Fruit fly (Drosophila melanogaster) whole organism, wandering third instar larva: ENCODE data around the gene BORCS5.

Source experiments
- Abd-B ChIP-seq: fragments of >200 bp; optimal IDR thresholded peaks from 2 replicates; lab custom pipeline; 2017; ENCODE audit warnings: missing biosample characterization, missing genetic modification characterization
- CG32264 ChIP-seq: fragments of 200-800 bp; sonication (Bioruptor generic); optimal IDR thresholded peaks from 2 replicates; lab custom pipeline; 2016; ENCODE audit warnings: missing biosample characterization, missing genetic modification characterization
- CG9705 ChIP-seq: fragments of 200-800 bp; sonication (Bioruptor generic); optimal IDR thresholded peaks from 2 replicates; lab custom pipeline; 2018; ENCODE audit warnings: missing biosample characterization, mild to moderate bottlenecking, missing genetic modification characterization
- Dfd ChIP-seq: fragments of >200 bp; optimal IDR thresholded peaks from 2 replicates; lab custom pipeline; 2017; ENCODE audit warnings: missing biosample characterization, missing genetic modification characterization
- Dif ChIP-seq: fragments of 200-275, 200-300 bp; sonication (Bioruptor generic); optimal IDR thresholded peaks from 2 replicates; lab custom pipeline; 2018; ENCODE audit warnings: missing biosample characterization, missing genetic modification characterization; ENCODE audit not compliant: partially characterized antibody
- GATAd ChIP-seq: sonication (Bioruptor generic); optimal IDR thresholded peaks from 2 replicates; lab custom pipeline; 2016; ENCODE audit warnings: missing biosample characterization, missing genetic modification characterization
- HLH106 ChIP-seq: fragments of 200-800 bp; optimal IDR thresholded peaks from 3 replicates; lab custom pipeline; 2019; ENCODE audit warnings: missing biosample characterization, mild to moderate bottlenecking, missing genetic modification characterization, moderate library complexity
- Hnf4 ChIP-seq: fragments of 200-800 bp; sonication (Bioruptor generic); optimal IDR thresholded peaks from 2 replicates; lab custom pipeline; 2016; ENCODE audit warnings: missing biosample characterization, mild to moderate bottlenecking, missing genetic modification characterization
- Jra ChIP-seq: sonication (Bioruptor generic); optimal IDR thresholded peaks from 2 replicates; lab custom pipeline; 2016; ENCODE audit warnings: missing biosample characterization, missing genetic modification characterization
- Myc ChIP-seq: fragments of >200 bp; optimal IDR thresholded peaks from 2 replicates; lab custom pipeline; 2017
- N ChIP-seq: fragments of >200 bp; optimal IDR thresholded peaks from 2 replicates; lab custom pipeline; 2018; ENCODE audit warnings: missing biosample characterization, missing external identifiers, missing genetic modification characterization
- Rel ChIP-seq, 2 experiments: fragments of 200-800 bp; sonication (Bioruptor generic) in 1 of 2; optimal IDR thresholded peaks; 2 replicates in 1 of 2; 3 replicates in 1 of 2; lab custom pipeline; 2016 to 2019; ENCODE audit warnings: mild to moderate bottlenecking in 2 of 2, missing biosample characterization in 2 of 2, missing genetic modification characterization in 2 of 2, moderate library complexity in 1 of 2
- Sp1 ChIP-seq: fragments of 200-800 bp; sonication (Bioruptor generic); optimal IDR thresholded peaks from 3 replicates; lab custom pipeline; 2019; ENCODE audit warnings: missing biosample characterization, mild to moderate bottlenecking, missing genetic modification characterization, moderate library complexity
- Vsx2 ChIP-seq: fragments of 200-300, 225-300 bp; sonication (Bioruptor generic); optimal IDR thresholded peaks from 2 replicates; lab custom pipeline; 2018; ENCODE audit warnings: missing biosample characterization, missing genetic modification characterization; ENCODE audit not compliant: partially characterized antibody
- br ChIP-seq: fragments of 200-800 bp; sonication (Bioruptor generic); optimal IDR thresholded peaks from 2 replicates; lab custom pipeline; 2016; ENCODE audit warnings: missing biosample characterization, missing genetic modification characterization
- ey ChIP-seq: fragments of 200-800 bp; sonication (Bioruptor generic); optimal IDR thresholded peaks from 2 replicates; lab custom pipeline; 2016; ENCODE audit warnings: missing biosample characterization, missing genetic modification characterization
- foxo ChIP-seq, 2 experiments: fragments of 200-800 bp; sonication (Bioruptor generic); optimal IDR thresholded peaks; 2 replicates in 1 of 2; 3 replicates in 1 of 2; lab custom pipeline; 2016 to 2017; ENCODE audit warnings: missing biosample characterization in 2 of 2, missing genetic modification characterization in 2 of 2
- fru ChIP-seq: fragments of 200-800 bp; sonication (Bioruptor generic); optimal IDR thresholded peaks from 3 replicates; lab custom pipeline; 2016; ENCODE audit warnings: missing biosample characterization, mild to moderate bottlenecking, missing genetic modification characterization
- h ChIP-seq: fragments of 200-800 bp; sonication (Bioruptor generic); optimal IDR thresholded peaks from 3 replicates; lab custom pipeline; 2016; ENCODE audit warnings: missing biosample characterization, mild to moderate bottlenecking, missing genetic modification characterization
- jim ChIP-seq: fragments of 175-275, 200-325 bp; sonication (Bioruptor generic); optimal IDR thresholded peaks from 2 replicates; lab custom pipeline; 2016; ENCODE audit warnings: missing biosample characterization, mild to moderate bottlenecking, missing genetic modification characterization
- pan ChIP-seq: fragments of >200 bp; optimal IDR thresholded peaks from 2 replicates; lab custom pipeline; 2017
- rgr ChIP-seq: fragments of 200-800 bp; sonication (Bioruptor generic); optimal IDR thresholded peaks from 3 replicates; lab custom pipeline; 2016; ENCODE audit warnings: missing biosample characterization, mild to moderate bottlenecking, missing genetic modification characterization
- sage ChIP-seq: fragments of 200-800 bp; sonication (Bioruptor generic); optimal IDR thresholded peaks from 2 replicates; lab custom pipeline; 2016; ENCODE audit warnings: missing biosample characterization, mild to moderate bottlenecking, missing genetic modification characterization
- sv ChIP-seq: fragments of 200-800 bp; sonication (Bioruptor generic); optimal IDR thresholded peaks from 3 replicates; lab custom pipeline; 2016; ENCODE audit warnings: missing biosample characterization, missing genetic modification characterization
- usp ChIP-seq: fragments of >200 bp; optimal IDR thresholded peaks from 2 replicates; lab custom pipeline; 2017; ENCODE audit warnings: missing biosample characterization, missing genetic modification characterization

BORCS5 gene

DNA sequence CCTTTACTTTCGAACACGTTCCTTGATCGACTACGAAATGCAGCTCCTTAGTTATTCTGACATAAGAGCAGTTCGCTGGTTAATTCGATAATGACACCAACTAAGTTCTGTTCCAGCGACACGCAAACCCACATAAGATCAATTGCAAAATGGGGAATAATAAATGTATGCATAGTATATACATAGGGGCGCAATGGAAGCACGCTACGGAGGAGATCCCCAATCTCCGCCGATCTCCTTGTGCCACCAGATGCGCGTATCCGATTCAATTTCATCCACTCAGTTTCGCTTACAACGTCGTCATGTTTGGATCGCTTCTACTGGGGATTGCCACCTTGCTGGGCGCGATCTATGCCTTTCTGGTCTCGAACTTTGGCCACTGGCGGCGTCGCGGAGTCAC is 33.3 kb downstream of the BORCS5 start, which contains the start of gene Cyp28c1:
TSS of gene Cyp28c1 (plus strand) at position 301 of the 400 bp plus-strand sequence.
- TF ChIP-seq jim (GFP tag; lab: Kevin White, UChicago) (no peak), usp (GFP tag; lab: Kevin White, UChicago) (no peak), CG32264 (GFP tag; lab: Kevin White, UChicago) (no peak)

DNA sequence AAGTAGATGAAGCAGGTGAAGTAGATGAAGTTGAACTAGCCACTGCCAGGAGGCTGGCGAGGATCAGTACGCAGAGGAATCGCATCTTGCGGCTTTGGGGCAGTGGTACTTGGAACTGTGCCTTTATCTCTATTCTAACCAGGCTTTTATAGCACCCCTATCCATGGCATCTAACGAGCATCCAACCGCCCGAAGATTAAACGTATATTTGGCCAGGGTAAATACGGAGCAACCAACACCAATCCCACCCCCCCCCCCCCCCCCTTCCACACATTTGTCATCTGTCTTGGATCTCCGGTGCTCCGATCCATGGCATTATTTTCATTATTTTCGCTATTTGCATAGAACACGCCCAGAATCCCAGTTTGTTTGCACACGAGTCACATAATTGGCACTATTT is 34.7 kb downstream of the BORCS5 start, which contains the start of gene CG15741:
TSS of gene CG15741 (minus strand) at position 101 of the 400 bp plus-strand sequence.
- TF ChIP-seq usp (GFP tag; lab: Kevin White, UChicago), result no peak
- TF ChIP-seq pan (lab: Kevin White, UChicago), result no peak
- no peak for TF ChIP-seq GATAd (GFP tag; lab: Kevin White, UChicago)
- TF ChIP-seq Hnf4, result no peak
- TF ChIP-seq N (GFP tag; lab: Kevin White, UChicago), result no peak
- TF ChIP-seq Dfd (GFP tag; lab: Kevin White, UChicago), result no peak
- TF ChIP-seq sv, result no peak
- no peak for TF ChIP-seq HLH106
- no peak for TF ChIP-seq ey
- TF ChIP-seq rgr, result no peak

DNA sequence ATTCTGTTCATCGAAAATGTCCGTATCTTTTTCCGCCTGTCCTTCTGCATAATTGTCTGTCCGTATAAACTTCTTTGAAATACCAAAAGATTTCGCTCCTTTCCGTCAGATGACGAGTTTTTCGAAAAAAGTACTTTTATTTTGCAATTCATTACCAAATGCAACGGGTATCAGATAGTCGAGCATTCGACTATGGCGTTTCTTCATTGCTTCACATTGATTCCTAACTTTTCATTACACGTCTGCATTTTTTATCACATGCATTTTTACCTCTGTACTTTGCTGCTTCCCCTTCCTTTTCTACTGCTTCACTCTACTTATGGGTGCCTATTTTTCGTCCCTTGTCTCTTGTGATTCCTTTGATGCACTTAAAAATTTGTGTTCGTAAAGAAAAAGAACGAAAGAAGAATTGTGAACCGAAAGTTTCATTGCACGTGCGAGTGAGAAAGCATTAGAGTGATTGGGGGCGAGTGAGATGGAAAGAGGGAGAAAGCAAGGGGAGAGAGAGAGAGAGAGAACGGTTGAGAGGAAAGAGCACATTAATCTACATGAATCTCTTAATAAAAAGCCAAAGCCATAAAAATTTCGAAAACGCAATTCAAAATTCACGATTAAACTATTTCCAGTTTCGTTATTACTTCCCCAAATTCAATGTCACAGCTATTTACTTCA is 44.1 kb downstream of the BORCS5 start:
- TF ChIP-seq Vsx2 (GFP tag; lab: Kevin White, UChicago) (no peak), Jra (GFP tag; lab: Kevin White, UChicago) (no peak), fru (GFP tag; lab: Kevin White, UChicago) (no peak), sage (GFP tag; lab: Kevin White, UChicago) (no peak), Myc (no peak)

DNA sequence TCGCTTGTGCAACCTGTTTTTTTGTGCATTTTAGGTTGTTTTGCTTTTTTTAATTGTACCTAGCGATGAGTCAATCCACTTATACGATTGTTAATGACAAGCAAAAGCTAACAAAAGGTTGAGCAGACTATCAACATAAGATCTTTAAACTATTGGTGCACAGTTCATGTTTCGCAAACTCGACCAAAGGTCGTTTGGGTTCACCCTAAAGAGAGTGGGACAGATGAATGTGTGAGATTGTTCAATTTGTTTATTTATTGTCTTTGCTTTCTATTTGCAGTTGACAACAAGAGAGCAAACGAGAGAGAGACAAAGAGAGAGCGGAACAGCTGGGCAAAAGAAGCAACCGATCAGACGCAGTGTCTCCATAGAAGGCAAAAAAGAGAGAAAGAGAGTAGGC is 49.6 kb downstream of the BORCS5 start:
- TF ChIP-seq h (GFP tag; lab: Kevin White, UChicago) (peak; percentile 6), HLH106 (peak; percentile 12), Myc (no peak), CG32264 (GFP tag; lab: Kevin White, UChicago) (no peak), Rel (GFP tag; optimal IDR thresholded peaks at IDR 0.05; lab: Kevin White, UChicago) (no peak), Rel (tag; optimal IDR thresholded peaks at IDR 0.05; lab: Kevin White, UChicago) (no peak), Abd-B (GFP tag; lab: Kevin White, UChicago) (no peak), jim (GFP tag; lab: Kevin White, UChicago) (no peak), Dif (GFP tag; lab: Kevin White, UChicago) (peak; percentile 65), br (GFP tag; lab: Kevin White, UChicago) (peak; percentile 34), Sp1 (GFP tag; lab: Kevin White, UChicago) (peak; percentile 37), rgr (peak; percentile 7)

DNA sequence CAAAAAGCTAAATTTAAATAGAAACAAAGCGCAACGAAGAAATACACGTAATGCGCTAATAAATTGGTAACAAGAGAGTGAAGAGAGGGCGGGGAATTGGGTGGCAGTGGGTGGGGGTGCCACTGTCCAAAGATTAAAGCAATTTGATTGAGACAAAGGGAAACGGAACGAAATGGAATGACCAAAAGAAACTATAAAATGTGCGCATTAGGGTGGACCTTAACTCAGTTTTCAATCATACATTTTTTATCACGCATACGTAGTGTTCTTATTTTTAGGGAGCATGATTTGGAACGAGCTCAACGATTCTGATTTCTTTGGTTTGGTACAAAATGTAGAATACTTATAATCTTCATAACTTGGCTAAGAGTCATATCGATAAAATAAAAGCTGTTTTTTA is 50.6 kb downstream of the BORCS5 start:
- TF ChIP-seq HLH106 (peak; percentile 19), foxo (GFP tag; optimal IDR thresholded peaks at IDR 0.05; lab: Kevin White, UChicago) (peak in 1 of 2 experiments; percentile 17), rgr (peak; percentile 5), CG9705 (GFP tag; lab: Kevin White, UChicago) (no peak), Dfd (GFP tag; lab: Kevin White, UChicago) (no peak)
